Worm (Caenorhabditis elegans): Measurements from ENCODE around the gene osm-7.

ce11 chrIII:13621012-13621411, 45.0 kb downstream of the osm-7 start:
- TF ChIP-seq B0261.1 (tag; optimal IDR thresholded peaks at IDR 0.05) (no peak), ztf-25 (GFP tag; IDR thresholded peaks at IDR 0.05) (no peak)
